Fruit fly (Drosophila melanogaster): Measurements from ENCODE around the gene MED17.

MED17 gene

dm6 chr3R:18171983-18172967, 16.6 kb upstream of the MED17 start (continued):
- TF ChIP-seq CG17612 (GFP tag; IDR thresholded peaks at IDR 0.05) = peak; percentile 71
- TF ChIP-seq jigr1 (GFP tag; IDR thresholded peaks at IDR 0.05) = peak; percentile 48; the same call in 2 of the 3 replicates
- TF ChIP-seq CG1024 (GFP tag; IDR thresholded peaks at IDR 0.05) = peak; percentile 77
- peak; percentile 86 for TF ChIP-seq trem (tag; optimal IDR thresholded peaks at IDR 0.05)
- peak; percentile 89 for TF ChIP-seq Camta (GFP tag; optimal IDR thresholded peaks at IDR 0.05)
- peak; percentile 81; the same call in 1 of the 2 replicates for TF ChIP-seq ro (GFP tag; IDR thresholded peaks at IDR 0.05)
- TF ChIP-seq Spps (tag; optimal IDR thresholded peaks at IDR 0.05) = peak; percentile 82
- peak; percentile 69 for TF ChIP-seq dm (GFP tag; optimal IDR thresholded peaks at IDR 0.05)
- peak; percentile 81 for TF ChIP-seq her (GFP tag; optimal IDR thresholded peaks at IDR 0.05)
- TF ChIP-seq nau (GFP tag; optimal IDR thresholded peaks at IDR 0.05) = no peak
- peak; percentile 56 for TF ChIP-seq CG7928 (GFP tag; optimal IDR thresholded peaks at IDR 0.05)
- TF ChIP-seq CG6689 (GFP tag; IDR thresholded peaks at IDR 0.05) = peak; percentile 92
- peak; percentile 94 for TF ChIP-seq chn (GFP tag; optimal IDR thresholded peaks at IDR 0.05)
- peak; percentile 1 for TF ChIP-seq stwl (tag; optimal IDR thresholded peaks at IDR 0.05)
- TF ChIP-seq CG10267 (tag; optimal IDR thresholded peaks at IDR 0.05) = peak; percentile 89
- TF ChIP-seq Hmx (GFP tag; optimal IDR thresholded peaks at IDR 0.05) = peak; percentile 78
- TF ChIP-seq Jarid2 (GFP tag; optimal IDR thresholded peaks at IDR 0.05) = peak; percentile 77
- TF ChIP-seq az2 (GFP tag; optimal IDR thresholded peaks at IDR 0.05) = peak; percentile 95
- peak; percentile 95 for TF ChIP-seq row (GFP tag; IDR thresholded peaks at IDR 0.05)
- peak; percentile 71 for TF ChIP-seq trh (GFP tag; optimal IDR thresholded peaks at IDR 0.05)
- peak; percentile 96 for TF ChIP-seq CG11504 (tag; optimal IDR thresholded peaks at IDR 0.05)
- TF ChIP-seq Hr39 (optimal IDR thresholded peaks at IDR 0.05) = no peak
- no peak for TF ChIP-seq prd (optimal IDR thresholded peaks at IDR 0.05)
- TF ChIP-seq prd (GFP tag; IDR thresholded peaks at IDR 0.05) = peak; percentile 93
- TF ChIP-seq twi (tag; optimal IDR thresholded peaks at IDR 0.05) = peak; percentile 86
- TF ChIP-seq esg (GFP tag; conservative IDR thresholded peaks at IDR 0.05) = peak; percentile 86
- TF ChIP-seq usp (GFP tag; optimal IDR thresholded peaks at IDR 0.05) = no peak
- TF ChIP-seq Pdp1 (GFP tag; optimal IDR thresholded peaks at IDR 0.05) = peak; percentile 86 to 92
- TF ChIP-seq CG15601 (tag; optimal IDR thresholded peaks at IDR 0.05) = peak; percentile 92
- TF ChIP-seq CG9609 (GFP tag; optimal IDR thresholded peaks at IDR 0.05) = peak; percentile 93
- peak; percentile 90 for TF ChIP-seq slp2 (GFP tag; optimal IDR thresholded peaks at IDR 0.05)
- TF ChIP-seq dati (GFP tag; IDR thresholded peaks at IDR 0.05) = peak; percentile 70; the same call in 1 of the 2 replicates
- TF ChIP-seq ewg (GFP tag; optimal IDR thresholded peaks at IDR 0.05) = peak; percentile 96
- TF ChIP-seq CG8281 (tag; optimal IDR thresholded peaks at IDR 0.05) = peak; percentile 82
- TF ChIP-seq CG10654 (GFP tag; optimal IDR thresholded peaks at IDR 0.05) = peak; percentile 89
- TF ChIP-seq Lhr (GFP tag; optimal IDR thresholded peaks at IDR 0.05) = peak; percentile 74
- peak; percentile 88 for TF ChIP-seq Atf3 (GFP tag; optimal IDR thresholded peaks at IDR 0.05)
- TF ChIP-seq CG15073 (GFP tag; optimal IDR thresholded peaks at IDR 0.05) = peak; percentile 63
- peak; percentile 93 for TF ChIP-seq CG4820 (GFP tag; optimal IDR thresholded peaks at IDR 0.05)
- TF ChIP-seq CG10431 (GFP tag; optimal IDR thresholded peaks at IDR 0.05) = peak; percentile 83
- peak; percentile 77 for TF ChIP-seq CG31224 (GFP tag; IDR thresholded peaks at IDR 0.05)
- TF ChIP-seq NfI (GFP tag; optimal IDR thresholded peaks at IDR 0.05) = peak; percentile 92
- peak; percentile 96 for TF ChIP-seq Sox102F (GFP tag; optimal IDR thresholded peaks at IDR 0.05)
- TF ChIP-seq CG3281 (GFP tag; optimal IDR thresholded peaks at IDR 0.05) = peak; percentile 94
- TF ChIP-seq Six4 (GFP tag; optimal IDR thresholded peaks at IDR 0.05) = peak; percentile 85
- no peak for TF ChIP-seq Opbp (GFP tag; IDR thresholded peaks at IDR 0.05; ENCODE audit: partially characterized antibody)
- TF ChIP-seq psq (GFP tag; optimal IDR thresholded peaks at IDR 0.05) = peak; percentile 66
- peak; percentile 79 for TF ChIP-seq eyg (GFP tag; optimal IDR thresholded peaks at IDR 0.05)
- TF ChIP-seq CG31441 (GFP tag; IDR thresholded peaks at IDR 0.05) = peak; percentile 98
